Worm (Caenorhabditis elegans) whole organism, L4 larva: ENCODE measurements around the gene K09H11.4.
A peak's percentile ranks its signal among the peaks of the same experiment; 100 is the strongest.

Experiments
- D1046.2 ChIP-seq: fragments of 200-800 bp; sonication (Bioruptor generic); IDR thresholded peaks from 2 replicates; pipeline ENCODE4 v1.3.6; 2022; ENCODE audit warnings: missing genetic modification characterization, missing compliant biosample characterization
- F26F4.8 ChIP-seq: fragments of 200-800 bp; sonication (Bioruptor generic); conservative IDR thresholded peaks from 2 replicates; pipeline ENCODE4 v1.3.6; 2022; ENCODE audit warnings: missing genetic modification characterization, missing compliant biosample characterization
- R02D3.7 ChIP-seq: fragments of 150-350 bp; sonication (generic microtip); optimal IDR thresholded peaks from 3 replicates; lab custom pipeline; 2014; ENCODE audit warnings: missing biosample characterization, missing genetic modification characterization
- aha-1 ChIP-seq: fragments of 150-350 bp; peaks from one replicate; lab custom pipeline; 2014; ENCODE audit warnings: missing biosample characterization, missing genetic modification characterization
- arid-1 ChIP-seq: fragments of 200-800 bp; sonication (Bioruptor generic); conservative IDR thresholded peaks from 2 replicates; pipeline ENCODE4 v1.3.6; 2022; ENCODE audit warnings: missing genetic modification reagents, missing genetic modification characterization, missing compliant biosample characterization
- ceh-62 ChIP-seq: sonication (generic microtip); optimal IDR thresholded peaks from 2 replicates; lab custom pipeline; 2017; ENCODE audit warnings: missing biosample characterization, missing genetic modification characterization
- ceh-82 ChIP-seq: sonication (generic microtip); optimal IDR thresholded peaks from 2 replicates; lab custom pipeline; 2017; ENCODE audit warnings: missing biosample characterization, missing genetic modification characterization
- ces-1 ChIP-seq: fragments of 150-350 bp; sonication (generic microtip); optimal IDR thresholded peaks from 4 replicates; lab custom pipeline; 2014; ENCODE audit warnings: missing biosample characterization, missing genetic modification reagents, missing genetic modification characterization
- ctbp-1 ChIP-seq: fragments of 200-800 bp; sonication (Bioruptor generic); IDR thresholded peaks from 2 replicates; pipeline ENCODE4 v1.3.6; 2022; ENCODE audit warnings: missing genetic modification reagents, missing genetic modification characterization, missing compliant biosample characterization
- daf-16 ChIP-seq, 3 experiments: sonication (generic microtip); optimal IDR thresholded peaks; 2 replicates each; lab custom pipeline; 2016 to 2017; ENCODE audit warnings: missing genetic modification characterization in 3 of 3, missing genetic modification reagents in 3 of 3, mild to moderate bottlenecking in 2 of 3, missing compliant biosample characterization in 2 of 3, missing biosample characterization in 1 of 3, moderate library complexity in 1 of 3
- daf-8 ChIP-seq: fragments of 200-800 bp; sonication (Bioruptor generic); IDR thresholded peaks from 2 replicates; pipeline ENCODE4 v1.3.6; 2022; ENCODE audit warnings: missing genetic modification characterization, missing compliant biosample characterization
- dmd-6 ChIP-seq: fragments of 200-800 bp; sonication (Bioruptor generic); IDR thresholded peaks from 2 replicates; pipeline ENCODE4 v1.3.6; 2022; ENCODE audit warnings: missing genetic modification reagents, missing genetic modification characterization, missing compliant biosample characterization
- dmd-9 ChIP-seq: fragments of 200-800 bp; sonication (Bioruptor generic); IDR thresholded peaks from 2 replicates; pipeline ENCODE4 v1.3.6; 2022; ENCODE audit warnings: missing genetic modification reagents, missing genetic modification characterization, missing compliant biosample characterization
- dpl-1 ChIP-seq: fragments of 150-350 bp; optimal IDR thresholded peaks from 2 replicates; lab custom pipeline; 2014; ENCODE audit warnings: missing biosample characterization, missing genetic modification reagents, missing genetic modification characterization
- duxl-1 ChIP-seq: sonication (generic microtip); optimal IDR thresholded peaks from 2 replicates; lab custom pipeline; 2016; ENCODE audit warnings: mild to moderate bottlenecking, missing genetic modification characterization, moderate library complexity, missing compliant biosample characterization; ENCODE audit not compliant: poor library complexity
- dve-1 ChIP-seq: sonication (generic microtip); optimal IDR thresholded peaks from 2 replicates; lab custom pipeline; 2017; ENCODE audit warnings: antibody characterized with exemption, mild to moderate bottlenecking, missing genetic modification characterization, missing compliant biosample characterization; ENCODE audit not compliant: insufficient read depth
- gei-8 ChIP-seq: fragments of 200-800 bp; sonication (Bioruptor generic); optimal IDR thresholded peaks from 2 replicates; lab custom pipeline; 2018; ENCODE audit warnings: mild to moderate bottlenecking, missing genetic modification characterization, missing compliant biosample characterization
- hlh-11 ChIP-seq: fragments of 200-800 bp; sonication (Bioruptor generic); optimal IDR thresholded peaks from 2 replicates; lab custom pipeline; 2018; ENCODE audit warnings: mild to moderate bottlenecking, missing genetic modification characterization, missing compliant biosample characterization
- hlh-30 ChIP-seq: sonication (generic microtip); optimal IDR thresholded peaks from 2 replicates; lab custom pipeline; 2017; ENCODE audit warnings: antibody characterized with exemption, mild to moderate bottlenecking, missing genetic modification characterization, missing compliant biosample characterization; ENCODE audit not compliant: insufficient read depth
- hmg-1.1 ChIP-seq: fragments of 200-800 bp; sonication (Bioruptor generic); IDR thresholded peaks from 2 replicates; pipeline ENCODE4 v1.3.6; 2022; ENCODE audit warnings: missing genetic modification reagents, missing genetic modification characterization, missing compliant biosample characterization
- jun-1 ChIP-seq: fragments of 150-350 bp; optimal IDR thresholded peaks from 2 replicates; lab custom pipeline; 2014; ENCODE audit warnings: missing biosample characterization, missing genetic modification reagents, missing genetic modification characterization
- lin-29 ChIP-seq: fragments of 200-800 bp; sonication (Bioruptor generic); IDR thresholded peaks from 2 replicates; pipeline ENCODE4 v1.3.6; 2022; ENCODE audit warnings: missing genetic modification reagents, missing genetic modification characterization, missing compliant biosample characterization
- lin-38 ChIP-seq: fragments of 200-800 bp; sonication (Bioruptor generic); IDR thresholded peaks from 2 replicates; pipeline ENCODE4 v1.3.6; 2022; ENCODE audit warnings: missing genetic modification reagents, missing genetic modification characterization, missing compliant biosample characterization
- lir-3 ChIP-seq: sonication (generic microtip); optimal IDR thresholded peaks from 2 replicates; lab custom pipeline; 2016; ENCODE audit warnings: mild to moderate bottlenecking, missing genetic modification characterization, missing compliant biosample characterization
- madf-5 ChIP-seq, 2 experiments: fragments of 200-800 bp; sonication (Bioruptor generic); IDR thresholded peaks; 2 replicates each; pipeline ENCODE4 v1.3.6; 2022; ENCODE audit warnings: missing compliant biosample characterization in 2 of 2, missing genetic modification characterization in 2 of 2
- madf-9 ChIP-seq: fragments of 200-800 bp; sonication (Bioruptor generic); conservative IDR thresholded peaks from 2 replicates; pipeline ENCODE4 v1.3.6; 2022; ENCODE audit warnings: missing genetic modification reagents, missing genetic modification characterization, missing compliant biosample characterization
- mdl-1 ChIP-seq, 2 experiments: fragments of 150-350 bp in 1 of 2; sonication (generic microtip) in 1 of 2; optimal IDR thresholded peaks; 2 replicates each; lab custom pipeline; 2014 to 2017; ENCODE audit warnings: missing biosample characterization in 2 of 2, missing genetic modification characterization in 2 of 2
- mes-2 ChIP-seq: sonication (generic microtip); optimal IDR thresholded peaks from 2 replicates; lab custom pipeline; 2016; ENCODE audit warnings: missing genotype, mild to moderate bottlenecking, missing genetic modification characterization, missing compliant biosample characterization; ENCODE audit not compliant: poor library complexity, severe bottlenecking
- mxl-2 ChIP-seq: fragments of 200-800 bp; sonication (Bioruptor generic); conservative IDR thresholded peaks from 2 replicates; pipeline ENCODE4 v1.3.6; 2022; ENCODE audit warnings: missing genetic modification reagents, missing genetic modification characterization, missing compliant biosample characterization
- mxl-3 ChIP-seq: fragments of 200-800 bp; sonication (Bioruptor generic); optimal IDR thresholded peaks from 2 replicates; lab custom pipeline; 2018; ENCODE audit warnings: mild to moderate bottlenecking, missing genetic modification characterization, missing compliant biosample characterization
- nhr-28 ChIP-seq: fragments of 150-350 bp; optimal IDR thresholded peaks from 2 replicates; lab custom pipeline; 2014; ENCODE audit warnings: missing biosample characterization, missing genetic modification characterization
- nhr-48 ChIP-seq: sonication (generic microtip); optimal IDR thresholded peaks from 2 replicates; lab custom pipeline; 2016; ENCODE audit warnings: mild to moderate bottlenecking, missing genetic modification characterization, missing compliant biosample characterization
- nhr-6 ChIP-seq: fragments of 150-350 bp; optimal IDR thresholded peaks from 2 replicates; lab custom pipeline; 2014; ENCODE audit warnings: missing biosample characterization, missing genetic modification characterization
- php-3 ChIP-seq: fragments of 200-800 bp; sonication (Bioruptor generic); IDR thresholded peaks from 2 replicates; pipeline ENCODE4 v1.3.6; 2022; ENCODE audit warnings: missing genetic modification reagents, missing genetic modification characterization, missing compliant biosample characterization
- pqm-1 ChIP-seq: sonication (generic microtip); optimal IDR thresholded peaks from 2 replicates; lab custom pipeline; 2017; ENCODE audit warnings: missing biosample characterization, missing genetic modification characterization
- rbr-2 ChIP-seq: sonication (generic microtip); optimal IDR thresholded peaks from 2 replicates; lab custom pipeline; 2016; ENCODE audit warnings: missing genotype, missing genetic modification characterization, missing compliant biosample characterization
- snpc-1.2 ChIP-seq: fragments of 200-800 bp; sonication (Bioruptor generic); IDR thresholded peaks from 2 replicates; pipeline ENCODE4 v1.3.6; 2022; ENCODE audit warnings: missing genetic modification reagents, missing genetic modification characterization, missing compliant biosample characterization
- spr-3 ChIP-seq: fragments of 200-800 bp; sonication (Bioruptor generic); optimal IDR thresholded peaks from 2 replicates; lab custom pipeline; 2018; ENCODE audit warnings: mild to moderate bottlenecking, missing genetic modification characterization, missing compliant biosample characterization
- unc-62 ChIP-seq, 3 experiments: fragments of 150-350 bp in 1 of 3; sonication (generic microtip); optimal IDR thresholded peaks in 2 of 3; peaks in 1 of 3; 1 replicate in 1 of 3; 2 replicates in 2 of 3; lab custom pipeline; 2014 to 2017; ENCODE audit warnings: missing biosample characterization in 3 of 3, missing genetic modification characterization in 3 of 3, missing genetic modification reagents in 3 of 3, missing genotype in 1 of 3
- zfp-3 ChIP-seq: fragments of 200-800 bp; sonication (Bioruptor generic); conservative IDR thresholded peaks from 2 replicates; pipeline ENCODE4 v1.3.6; 2022; ENCODE audit warnings: missing genetic modification reagents, missing genetic modification characterization, missing compliant biosample characterization
- ztf-11 ChIP-seq: fragments of 150-350 bp; optimal IDR thresholded peaks from 2 replicates; lab custom pipeline; 2014; ENCODE audit warnings: missing biosample characterization, missing genetic modification characterization
- ztf-7 ChIP-seq: fragments of 150-350 bp; optimal IDR thresholded peaks from 2 replicates; lab custom pipeline; 2014; ENCODE audit warnings: missing biosample characterization, missing genetic modification characterization

K09H11.4 gene

ce11 chrV:5771627-5772026 lies 45.3 kb upstream of the K09H11.4 start, which contains the start of gene F44E7.3:
Gene F44E7.3 (plus strand): TSS chrV:5771945.
- TF ChIP-seq lin-38 (GFP tag; lab: Robert Waterston, UW) (peak; percentile 36; the same call in 1 of the 2 replicates), nhr-6 (tag; lab: Kevin White, UChicago) (no peak), aha-1 (peak; percentile 73), unc-62 (GFP tag; optimal IDR thresholded peaks at IDR 0.05 in 1 of 2; lab: Kevin White, UChicago) (peak in 1 of 2 experiments; percentile 59), unc-62 (tag; optimal IDR thresholded peaks at IDR 0.05; lab: Kevin White, UChicago) (no peak), mes-2 (tag; lab: Kevin White, UChicago) (peak; percentile 14), hlh-11 (tag; lab: Kevin White, UChicago) (peak; percentile 2), ceh-82 (no peak)

ce11 chrV:5769999-5770398 lies 43.6 kb upstream of the K09H11.4 start:
- TF ChIP-seq ztf-7 (no peak), arid-1 (no peak), dmd-6 (GFP tag; lab: Robert Waterston, UW) (peak; percentile 38; the same call in 1 of the 2 replicates), mxl-2 (GFP tag; lab: Robert Waterston, UW) (peak; percentile 80), mes-2 (tag; lab: Kevin White, UChicago) (peak; percentile 33)
- TF ChIP-seq, all 104 proteins: peak for 3

ce11 chrV:5769500-5769899 lies 43.1 kb upstream of the K09H11.4 start:
- TF ChIP-seq mdl-1 (tag; optimal IDR thresholded peaks at IDR 0.05; lab: Kevin White, UChicago) (peak in 1 of 2 experiments; percentile 16), daf-16 (GFP tag; optimal IDR thresholded peaks at IDR 0.05; lab: Kevin White, UChicago) (no peak), daf-16 (tag; optimal IDR thresholded peaks at IDR 0.05; lab: Kevin White, UChicago) (peak; percentile 56), snpc-1.2 (GFP tag; lab: Robert Waterston, UW) (no peak), pqm-1 (tag; lab: Kevin White, UChicago) (peak; percentile 36), hlh-30 (tag; lab: Kevin White, UChicago) (peak; percentile 15), lin-29 (GFP tag; lab: Robert Waterston, UW) (no peak), dve-1 (tag; lab: Kevin White, UChicago) (peak; percentile 35), lir-3 (tag; lab: Kevin White, UChicago) (no peak), unc-62 (GFP tag; optimal IDR thresholded peaks at IDR 0.05 in 1 of 2; lab: Kevin White, UChicago) (peak in 1 of 2 experiments; percentile 60), unc-62 (tag; optimal IDR thresholded peaks at IDR 0.05; lab: Kevin White, UChicago) (no peak), daf-8 (GFP tag; lab: Robert Waterston, UW) (no peak), nhr-28 (tag; lab: Kevin White, UChicago) (peak; percentile 32), nhr-48 (tag; lab: Kevin White, UChicago) (peak; percentile 48), hlh-11 (tag; lab: Kevin White, UChicago) (peak; percentile 51), mxl-3 (GFP tag; lab: Kevin White, UChicago) (no peak), R02D3.7 (tag; lab: Kevin White, UChicago) (no peak), dmd-6 (GFP tag; lab: Robert Waterston, UW) (peak; percentile 82), php-3 (GFP tag; lab: Robert Waterston, UW) (no peak), hmg-1.1 (GFP tag; lab: Robert Waterston, UW) (no peak), ceh-62 (tag; lab: Kevin White, UChicago) (no peak), madf-9 (GFP tag; lab: Robert Waterston, UW) (no peak)

ce11 chrV:5768292-5768695 lies 41.9 kb upstream of the K09H11.4 start:
- TF ChIP-seq gei-8 (peak; percentile 71), D1046.2 (GFP tag; lab: Robert Waterston, UW) (no peak), mes-2 (tag; lab: Kevin White, UChicago) (no peak), jun-1 (tag; lab: Kevin White, UChicago) (no peak), dmd-9 (GFP tag; lab: Robert Waterston, UW) (no peak), hmg-1.1 (GFP tag; lab: Robert Waterston, UW) (0 out of 2 replicates have a peak, but pooled peaks have one; percentile 11), snpc-1.2 (GFP tag; lab: Robert Waterston, UW) (no peak), spr-3 (GFP tag; lab: Kevin White, UChicago) (no peak), nhr-48 (tag; lab: Kevin White, UChicago) (peak; percentile 94), madf-5 (GFP tag; IDR thresholded peaks at IDR 0.05; lab: Robert Waterston, UW) (no peak), ztf-11 (no peak), nhr-6 (tag; lab: Kevin White, UChicago) (no peak), dpl-1 (GFP tag; lab: Kevin White, UChicago) (peak; percentile 30), duxl-1 (tag; lab: Kevin White, UChicago) (no peak), dmd-6 (GFP tag; lab: Robert Waterston, UW) (peak; percentile 86), zfp-3 (GFP tag; lab: Robert Waterston, UW) (no peak), ctbp-1 (GFP tag; lab: Robert Waterston, UW) (no peak), ces-1 (GFP tag; lab: Kevin White, UChicago) (no peak), rbr-2 (no peak), F26F4.8 (GFP tag; lab: Robert Waterston, UW) (no peak), ceh-82 (no peak)
